Worm (Caenorhabditis elegans): ENCODE measurements around the gene T15H9.4.

The T15H9.4 gene

ce11 chrII:9603419-9603818, 8.3 kb upstream of the T15H9.4 start (continued):
- TF ChIP-seq F49E8.2 (tag; optimal IDR thresholded peaks at IDR 0.05; ENCODE audit: borderline replicate concordance) (no peak), hmg-1.1 (GFP tag; IDR thresholded peaks at IDR 0.05) (peak; percentile 88), T20F7.1 (GFP tag; optimal IDR thresholded peaks at IDR 0.05) (peak; percentile 85), unc-130 (GFP tag; optimal IDR thresholded peaks at IDR 0.05) (no peak), zip-11 (GFP tag; IDR thresholded peaks at IDR 0.05) (no peak), mdt-29 (GFP tag; IDR thresholded peaks at IDR 0.05) (peak; percentile 61; the same call in 1 of the 2 replicates), ceh-28 (tag; optimal IDR thresholded peaks at IDR 0.05) (no peak), lin-15B (tag; optimal IDR thresholded peaks at IDR 0.05) (no peak), D1046.2 (GFP tag; IDR thresholded peaks at IDR 0.05) (no peak), F44E2.7 (GFP tag; IDR thresholded peaks at IDR 0.05) (no peak), zip-2 (tag; optimal IDR thresholded peaks at IDR 0.05) (peak; percentile 37), R02D3.7 (tag; optimal IDR thresholded peaks at IDR 0.05) (no peak), madf-9 (GFP tag; conservative IDR thresholded peaks at IDR 0.05) (no peak), Y105C5A.15 (GFP tag; IDR thresholded peaks at IDR 0.05) (no peak), gei-8 (GFP tag; optimal IDR thresholded peaks at IDR 0.05) (peak; percentile 91), zag-1 (tag; optimal IDR thresholded peaks at IDR 0.05) (no peak), daf-12 (tag; optimal IDR thresholded peaks at IDR 0.05) (no peak), hif-1 (tag; optimal IDR thresholded peaks at IDR 0.05) (peak; percentile 75 to 96), nhr-11 (tag; optimal IDR thresholded peaks at IDR 0.05) (peak; percentile 100), mxl-3 (GFP tag; optimal IDR thresholded peaks at IDR 0.05) (peak; percentile 99), Y5F2A.4 (GFP tag; optimal IDR thresholded peaks at IDR 0.05) (no peak), snpc-4 (tag; optimal IDR thresholded peaks at IDR 0.05) (no peak), skn-1 (tag; optimal IDR thresholded peaks at IDR 0.05) (no peak), fos-1 (tag; optimal IDR thresholded peaks at IDR 0.05) (peak; percentile 75), ces-1 (GFP tag; optimal IDR thresholded peaks at IDR 0.05) (no peak), unc-62 (GFP tag; optimal IDR thresholded peaks at IDR 0.05 in 1 of 2) (peak in 1 of 2 experiments; percentile 100), unc-62 (tag; optimal IDR thresholded peaks at IDR 0.05) (no peak), cey-2 (tag; optimal IDR thresholded peaks at IDR 0.05; ENCODE audit: borderline replicate concordance, insufficient read depth) (peak; percentile 79), fkh-10 (GFP tag; optimal IDR thresholded peaks at IDR 0.05) (peak; percentile 30), zfp-2 (tag; optimal IDR thresholded peaks at IDR 0.05) (peak; percentile 38), nhr-77 (tag; optimal IDR thresholded peaks at IDR 0.05) (peak; percentile 94), lin-29 (GFP tag; IDR thresholded peaks at IDR 0.05) (peak; percentile 64; the same call in 1 of the 2 replicates), mdl-1 (tag; optimal IDR thresholded peaks at IDR 0.05) (peak; percentile 99 to 100), madf-5 (GFP tag; IDR thresholded peaks at IDR 0.05) (no peak), F26F4.8 (GFP tag; conservative IDR thresholded peaks at IDR 0.05) (no peak), saeg-2 (GFP tag; IDR thresholded peaks at IDR 0.05) (peak; percentile 74; the same call in 1 of the 2 replicates), lsy-2 (tag; optimal IDR thresholded peaks at IDR 0.05) (peak; percentile 74 to 93), nhr-111 (GFP tag; optimal IDR thresholded peaks at IDR 0.05) (no peak), dve-1 (tag; optimal IDR thresholded peaks at IDR 0.05; ENCODE audit: insufficient read depth) (peak; percentile 99), ZK337.2 (GFP tag; IDR thresholded peaks at IDR 0.05) (no peak), nhr-76 (tag; optimal IDR thresholded peaks at IDR 0.05) (peak; percentile 64), pha-4 (GFP tag; IDR thresholded peaks at IDR 0.05) (peak; percentile 82), pha-4 (tag; optimal IDR thresholded peaks at IDR 0.05) (peak; percentile 87), F37D6.2 (tag; optimal IDR thresholded peaks at IDR 0.05) (peak; percentile 42), nhr-28 (tag; optimal IDR thresholded peaks at IDR 0.05) (peak; percentile 99), lin-39 (tag; optimal IDR thresholded peaks at IDR 0.05) (peak; percentile 42), Y75B8A.6 (GFP tag; IDR thresholded peaks at IDR 0.05) (0 out of 2 replicates have a peak, but pooled peaks have one; percentile 16), ama-1 (optimal IDR thresholded peaks at IDR 0.05) (peak; percentile 61), rbr-2 (tag; optimal IDR thresholded peaks at IDR 0.05) (peak; percentile 79), tra-1 (GFP tag; IDR thresholded peaks at IDR 0.05) (peak; percentile 97), T26A8.4 (GFP tag; IDR thresholded peaks at IDR 0.05) (peak; percentile 76), snpc-1.2 (GFP tag; IDR thresholded peaks at IDR 0.05) (no peak)

Measured in whole organism, L4 larva.